Worm (Caenorhabditis elegans) whole organism, L2 larva: ENCODE data around the gene R166.3.

Experiments used
- ama-1 ChIP-seq: fragments of 150-350 bp; optimal IDR thresholded peaks from 2 replicates; lab custom pipeline; 2018; ENCODE audit warnings: inconsistent platforms
- egl-27 ChIP-seq: sonication (generic microtip); optimal IDR thresholded peaks from 3 replicates; lab custom pipeline; 2017; ENCODE audit warnings: missing biosample characterization, missing genetic modification reagents, missing genetic modification characterization
- unc-39 ChIP-seq: fragments of 150-350 bp; optimal IDR thresholded peaks from 2 replicates; lab custom pipeline; 2014; ENCODE audit warnings: missing biosample characterization, missing genetic modification characterization
- unc-62 ChIP-seq: fragments of 150-350 bp; optimal IDR thresholded peaks from 2 replicates; lab custom pipeline; 2014; ENCODE audit warnings: missing biosample characterization, missing genetic modification reagents, missing genetic modification characterization

DNA sequence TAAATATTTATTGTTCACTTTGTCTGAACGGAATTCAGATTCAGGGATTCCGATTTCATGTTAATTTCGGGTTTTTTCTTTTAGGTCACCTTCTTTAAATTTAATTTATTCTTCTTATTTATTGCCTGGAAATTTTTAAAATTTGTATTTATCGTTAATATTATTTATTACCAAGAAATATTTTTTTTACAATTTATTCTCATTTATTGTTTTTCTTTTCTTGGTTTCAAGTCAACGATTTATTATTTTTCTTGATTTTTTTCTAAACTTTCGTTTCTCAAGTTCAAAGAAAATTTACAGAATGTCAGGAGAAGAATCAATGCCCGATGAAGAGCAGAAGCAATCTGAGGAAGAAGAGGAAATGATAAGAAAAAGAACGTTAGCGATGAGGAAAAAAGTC lies 48.6 kb upstream of the R166.3 start, which contains the start of gene crn-3:
- TF ChIP-seq ama-1: no peak
- no peak for TF ChIP-seq unc-62 (GFP tag; lab: Kevin White, UChicago)
- TF ChIP-seq egl-27 (tag; lab: Kevin White, UChicago): no peak
- TF ChIP-seq unc-39 (tag; lab: Kevin White, UChicago): no peak
